Fruit fly (Drosophila melanogaster) whole organism, embryonic: ENCODE measurements around the gene CG6000.
A peak's percentile ranks its signal among the peaks of the same experiment; 100 is the strongest.

Experiments
- Abd-B ChIP-seq: fragments of 200-800 bp; sonication (Bioruptor generic); optimal IDR thresholded peaks from 2 replicates; lab custom pipeline; 2018; ENCODE audit warnings: missing biosample characterization, mild to moderate bottlenecking, missing genetic modification characterization, moderate library complexity
- Atf6 ChIP-seq: fragments of 200-800 bp; sonication (Bioruptor generic); IDR thresholded peaks from 2 replicates; pipeline ENCODE4 v1.3.6; 2022; ENCODE audit warnings: missing biosample characterization, missing genetic modification characterization
- Bdp1 ChIP-seq: fragments of 200-800 bp; sonication (Bioruptor generic); optimal IDR thresholded peaks from 3 replicates; lab custom pipeline; 2016; ENCODE audit warnings: missing biosample characterization, missing genetic modification characterization
- Blimp-1 ChIP-seq: fragments of 200-800 bp; sonication (Bioruptor generic); optimal IDR thresholded peaks from 3 replicates; lab custom pipeline; 2018; ENCODE audit warnings: missing biosample characterization, missing genetic modification characterization, mild to moderate bottlenecking, moderate library complexity, missing genetic modification reagents
- Bteb2 ChIP-seq: fragments of 200-800 bp; sonication (Bioruptor generic); optimal IDR thresholded peaks from 2 replicates; lab custom pipeline; 2016; ENCODE audit warnings: missing biosample characterization, missing genetic modification characterization
- CG10654 ChIP-seq: fragments of 200-800 bp; sonication (Bioruptor generic); optimal IDR thresholded peaks from 2 replicates; lab custom pipeline; 2016; ENCODE audit warnings: missing biosample characterization, missing genetic modification characterization
- CG13424 ChIP-seq: fragments of 200-800 bp; sonication (Bioruptor generic); optimal IDR thresholded peaks from 2 replicates; lab custom pipeline; 2019; ENCODE audit warnings: missing biosample characterization, mild to moderate bottlenecking, missing genetic modification characterization, moderate library complexity
- CG13624 ChIP-seq: fragments of 200-800 bp; sonication (Bioruptor generic); optimal IDR thresholded peaks from 2 replicates; lab custom pipeline; 2016; ENCODE audit warnings: missing biosample characterization, missing genetic modification characterization
- CG14014 ChIP-seq: fragments of 200-800 bp; sonication (Bioruptor generic); IDR thresholded peaks from 2 replicates; pipeline ENCODE4 v1.3.6; 2022; ENCODE audit warnings: missing biosample characterization, missing genetic modification characterization
- CG15269 ChIP-seq: fragments of 200-800 bp; sonication (Bioruptor generic); optimal IDR thresholded peaks from 2 replicates; lab custom pipeline; 2018; ENCODE audit warnings: missing biosample characterization, mild to moderate bottlenecking, missing genetic modification characterization, moderate library complexity
- CG16815 ChIP-seq: fragments of 200-800 bp; sonication (Bioruptor generic); optimal IDR thresholded peaks from 3 replicates; lab custom pipeline; 2017; ENCODE audit warnings: missing biosample characterization, mild to moderate bottlenecking, missing genetic modification characterization
- CG17328 ChIP-seq: fragments of 200-800 bp; sonication (Bioruptor generic); IDR thresholded peaks from 2 replicates; pipeline ENCODE4 v1.3.6; 2022; ENCODE audit warnings: missing biosample characterization, missing genetic modification characterization
- CG17361 ChIP-seq: fragments of 200-800 bp; sonication (Bioruptor generic); IDR thresholded peaks from 3 replicates; pipeline ENCODE4 v1.3.6; 2022; ENCODE audit warnings: missing biosample characterization, missing genetic modification characterization
- CG17385 ChIP-seq: fragments of 200-800 bp; sonication (Bioruptor generic); optimal IDR thresholded peaks from 3 replicates; lab custom pipeline; 2018; ENCODE audit warnings: missing biosample characterization, mild to moderate bottlenecking, missing genetic modification characterization
- CG2120 ChIP-seq: fragments of 200-800 bp; sonication (Bioruptor generic); optimal IDR thresholded peaks from 3 replicates; lab custom pipeline; 2016; ENCODE audit warnings: missing biosample characterization, missing genetic modification characterization
- CG30431 ChIP-seq: fragments of 200-800 bp; sonication (Bioruptor generic); optimal IDR thresholded peaks from 2 replicates; lab custom pipeline; 2017; ENCODE audit warnings: missing biosample characterization, missing genetic modification characterization
- CG32532 ChIP-seq: fragments of 200-800 bp; sonication (Bioruptor generic); IDR thresholded peaks from 2 replicates; pipeline ENCODE4 v1.3.6; 2022; ENCODE audit warnings: missing biosample characterization, missing genetic modification characterization
- CG34224 ChIP-seq: fragments of 200-800 bp; sonication (Bioruptor generic); IDR thresholded peaks from 3 replicates; pipeline ENCODE4 v1.3.6; 2022; ENCODE audit warnings: missing biosample characterization, missing genetic modification characterization; ENCODE audit not compliant: partially characterized antibody
- CG6854 ChIP-seq: fragments of 200-800 bp; sonication (Bioruptor generic); optimal IDR thresholded peaks from 3 replicates; lab custom pipeline; 2017; ENCODE audit warnings: missing biosample characterization, mild to moderate bottlenecking, missing genetic modification characterization
- CG7987 ChIP-seq: fragments of 200-800 bp; sonication (Bioruptor generic); optimal IDR thresholded peaks from 2 replicates; lab custom pipeline; 2018; ENCODE audit warnings: missing biosample characterization, mild to moderate bottlenecking, missing genetic modification characterization, moderate library complexity
- CG9609 ChIP-seq: fragments of 200-800 bp; sonication (Bioruptor generic); optimal IDR thresholded peaks from 3 replicates; lab custom pipeline; 2016; ENCODE audit warnings: missing biosample characterization, missing genetic modification characterization
- CkIIα-i1 ChIP-seq: fragments of 200-800 bp; sonication (Bioruptor generic); IDR thresholded peaks from 2 replicates; pipeline ENCODE4 v1.3.6; 2022; ENCODE audit warnings: missing biosample characterization, missing genetic modification characterization
- Dek ChIP-seq: fragments of 200-800 bp; sonication (Bioruptor generic); optimal IDR thresholded peaks from 3 replicates; lab custom pipeline; 2019; ENCODE audit warnings: missing biosample characterization, mild to moderate bottlenecking, missing genetic modification characterization, moderate library complexity
- Doc3 ChIP-seq: fragments of 200-800 bp; sonication (Bioruptor generic); IDR thresholded peaks from 3 replicates; pipeline ENCODE4 v1.3.6; 2022; ENCODE audit warnings: missing biosample characterization, missing genetic modification characterization; ENCODE audit not compliant: partially characterized antibody
- HHEX ChIP-seq: fragments of 200-800 bp; sonication (Bioruptor generic); optimal IDR thresholded peaks from 3 replicates; lab custom pipeline; 2017; ENCODE audit warnings: missing biosample characterization, mild to moderate bottlenecking, missing genetic modification characterization, missing genetic modification reagents
- HLH54F ChIP-seq: fragments of 200-800 bp; sonication (Bioruptor generic); optimal IDR thresholded peaks from 3 replicates; lab custom pipeline; 2016; ENCODE audit warnings: missing biosample characterization, missing genetic modification characterization
- Hmr ChIP-seq: fragments of 200-800 bp; sonication (Bioruptor generic); optimal IDR thresholded peaks from 3 replicates; lab custom pipeline; 2017; ENCODE audit warnings: mild to moderate bottlenecking, missing biosample characterization, missing genetic modification reagents, missing genetic modification characterization
- Lhr ChIP-seq: fragments of 200-800 bp; sonication (Bioruptor generic); optimal IDR thresholded peaks from 3 replicates; lab custom pipeline; 2017; ENCODE audit warnings: mild to moderate bottlenecking, missing biosample characterization, missing genetic modification reagents, missing genetic modification characterization
- NC2α ChIP-seq: fragments of 200-800 bp; sonication (Bioruptor generic); optimal IDR thresholded peaks from 2 replicates; lab custom pipeline; 2016; ENCODE audit warnings: missing biosample characterization, missing genetic modification characterization
- Spps ChIP-seq: fragments of 200-800 bp; sonication (Bioruptor generic); optimal IDR thresholded peaks from 2 replicates; lab custom pipeline; 2018; ENCODE audit warnings: missing biosample characterization, mild to moderate bottlenecking, missing genetic modification characterization
- Xbp1 ChIP-seq: fragments of 200-800 bp; sonication (Bioruptor generic); optimal IDR thresholded peaks from 3 replicates; lab custom pipeline; 2016; ENCODE audit warnings: missing biosample characterization, mild to moderate bottlenecking, missing genetic modification characterization
- ara ChIP-seq: fragments of 200-800 bp; sonication (Bioruptor generic); IDR thresholded peaks from 2 replicates; pipeline ENCODE4 v1.3.6; 2022; ENCODE audit warnings: missing biosample characterization, missing genetic modification characterization
- bab2 ChIP-seq: fragments of 200-800 bp; sonication (Bioruptor generic); optimal IDR thresholded peaks from 2 replicates; lab custom pipeline; 2016; ENCODE audit warnings: missing biosample characterization, missing genetic modification characterization
- ci ChIP-seq: fragments of 200-800 bp; sonication (Bioruptor generic); IDR thresholded peaks from 3 replicates; pipeline ENCODE4 v1.3.6; 2022; ENCODE audit warnings: missing biosample characterization, missing genetic modification characterization
- cwo ChIP-seq: fragments of 200-800 bp; sonication (Bioruptor generic); optimal IDR thresholded peaks from 3 replicates; lab custom pipeline; 2017; ENCODE audit warnings: missing biosample characterization, missing genetic modification characterization, mild to moderate bottlenecking, moderate library complexity, missing genetic modification reagents
- dmrt99B ChIP-seq: fragments of 200-800 bp; sonication (Bioruptor generic); optimal IDR thresholded peaks from 2 replicates; lab custom pipeline; 2018; ENCODE audit warnings: missing biosample characterization, mild to moderate bottlenecking, missing genetic modification characterization, moderate library complexity
- dpn ChIP-seq, 2 experiments: fragments of 200-800 bp; sonication (Bioruptor generic); optimal IDR thresholded peaks; 3 replicates each; lab custom pipeline; 2016; ENCODE audit warnings: missing biosample characterization in 2 of 2, missing genetic modification characterization in 2 of 2
- dysf ChIP-seq: fragments of 200-800 bp; sonication (Bioruptor generic); IDR thresholded peaks from 3 replicates; pipeline ENCODE4 v1.3.6; 2022; ENCODE audit warnings: missing biosample characterization, missing genetic modification characterization
- grau ChIP-seq: fragments of 200-800 bp; optimal IDR thresholded peaks from 3 replicates; lab custom pipeline; 2019; ENCODE audit warnings: missing biosample characterization, mild to moderate bottlenecking, missing genetic modification characterization, moderate library complexity
- gro ChIP-seq: fragments of 200-800 bp; sonication (Bioruptor generic); optimal IDR thresholded peaks from 2 replicates; lab custom pipeline; 2016; ENCODE audit warnings: missing biosample characterization, missing genetic modification characterization
- lola ChIP-seq, 3 experiments: fragments of >200 bp in 2 of 3; fragments of 200-800 bp in 1 of 3; sonication (Bioruptor generic) in 1 of 3; optimal IDR thresholded peaks; 2 replicates each; lab custom pipeline; 2017 to 2019; ENCODE audit warnings: missing biosample characterization in 3 of 3, missing genetic modification characterization in 3 of 3, mild to moderate bottlenecking in 1 of 3, moderate library complexity in 1 of 3
- maf-S ChIP-seq: fragments of 200-800 bp; sonication (Bioruptor generic); optimal IDR thresholded peaks from 2 replicates; lab custom pipeline; 2016; ENCODE audit warnings: missing biosample characterization, missing genetic modification characterization
- pan ChIP-seq, 4 experiments: fragments of >200 bp in 3 of 4; fragments of 200-800 bp in 1 of 4; sonication (Bioruptor generic) in 1 of 4; optimal IDR thresholded peaks in 3 of 4; IDR thresholded peaks in 1 of 4; 2 replicates each; pipeline versions ENCODE4 v1.3.6 to Lab custom; 2017 to 2022; ENCODE audit warnings: missing biosample characterization in 2 of 4, missing genetic modification characterization in 2 of 4, mixed read lengths in 1 of 4
- pho ChIP-seq: fragments of 200-800 bp; sonication (Bioruptor generic); optimal IDR thresholded peaks from 2 replicates; lab custom pipeline; 2016; ENCODE audit warnings: missing biosample characterization, missing genetic modification characterization
- prd ChIP-seq, 3 experiments: fragments of >200 bp in 2 of 3; fragments of 200-800 bp in 1 of 3; sonication (Bioruptor generic) in 1 of 3; optimal IDR thresholded peaks in 2 of 3; IDR thresholded peaks in 1 of 3; 2 replicates in 2 of 3; 3 replicates in 1 of 3; pipeline versions ENCODE4 v1.3.6 to Lab custom; 2017 to 2022; ENCODE audit warnings: missing biosample characterization in 1 of 3, missing genetic modification characterization in 1 of 3
- pum ChIP-seq: fragments of 200-800 bp; sonication (Bioruptor generic); optimal IDR thresholded peaks from 2 replicates; lab custom pipeline; 2016; ENCODE audit warnings: missing biosample characterization, missing genetic modification characterization
- sisA ChIP-seq: fragments of 200-800 bp; sonication (Bioruptor generic); IDR thresholded peaks from 2 replicates; pipeline ENCODE4 v1.3.6; 2022; ENCODE audit warnings: missing biosample characterization, missing genetic modification characterization
- tap ChIP-seq: fragments of 200-800 bp; optimal IDR thresholded peaks from 3 replicates; lab custom pipeline; 2019; ENCODE audit warnings: missing biosample characterization, mild to moderate bottlenecking, missing genetic modification characterization, moderate library complexity
- unpg ChIP-seq: fragments of 200-800 bp; sonication (Bioruptor generic); optimal IDR thresholded peaks from 3 replicates; lab custom pipeline; 2018; ENCODE audit warnings: missing biosample characterization, mild to moderate bottlenecking, missing genetic modification characterization, moderate library complexity

The CG6000 gene

dm6 chr3R:24100717-24101116 is 46.5 kb downstream of the CG6000 start (continued):
- no peak for TF ChIP-seq prd (optimal IDR thresholded peaks at IDR 0.05; lab: Kevin White, UChicago)
- peak; percentile 37; the same call in 2 of the 3 replicates for TF ChIP-seq prd (GFP tag; IDR thresholded peaks at IDR 0.05; lab: Robert Waterston, UW)
- peak; percentile 40; the same call in 1 of the 2 replicates for TF ChIP-seq Atf6 (GFP tag; lab: Robert Waterston, UW)
- TF ChIP-seq grau, result peak; percentile 34
- TF ChIP-seq NC2α (GFP tag; lab: Kevin White, UChicago), result no peak
- peak; percentile 35 for TF ChIP-seq Hmr (GFP tag; lab: Kevin White, UChicago)
- peak; percentile 40; the same call in 1 of the 2 replicates for TF ChIP-seq sisA (GFP tag; lab: Robert Waterston, UW)
- peak; percentile 65 for TF ChIP-seq CG32532
- TF ChIP-seq Dek (tag; lab: Kevin White, UChicago), result peak; percentile 8
- TF ChIP-seq CG17361, result 0 out of 3 replicates have a peak, but pooled peaks have one; percentile 21
- peak; percentile 49 for TF ChIP-seq dmrt99B
- TF ChIP-seq Abd-B (GFP tag; lab: Kevin White, UChicago), result peak; percentile 21
- no peak for TF ChIP-seq CG16815 (GFP tag; lab: Kevin White, UChicago)
- TF ChIP-seq CG14014 (GFP tag; lab: Robert Waterston, UW), result 0 out of 2 replicates have a peak, but pooled peaks have one; percentile 12
- TF ChIP-seq ara (GFP tag; lab: Robert Waterston, UW), result no peak
- TF ChIP-seq CG17385 (GFP tag; lab: Kevin White, UChicago), result peak; percentile 3
- no peak for TF ChIP-seq pan (optimal IDR thresholded peaks at IDR 0.05; lab: Kevin White, UChicago)
- TF ChIP-seq pan (GFP tag; optimal IDR thresholded peaks at IDR 0.05 in 1 of 2, IDR thresholded peaks at IDR 0.05 in 1 of 2), result peak in 1 of 2 experiments; percentile 27
- TF ChIP-seq cwo (GFP tag; lab: Kevin White, UChicago), result no peak
- peak; percentile 52 for TF ChIP-seq gro (GFP tag; lab: Kevin White, UChicago)
- TF ChIP-seq Doc3 (GFP tag; lab: Robert Waterston, UW), result no peak
- no peak for TF ChIP-seq CG30431 (GFP tag; lab: Kevin White, UChicago)
- TF ChIP-seq tap (tag; lab: Kevin White, UChicago), result no peak
- TF ChIP-seq CG2120 (GFP tag; lab: Kevin White, UChicago), result peak; percentile 56
- peak; percentile 9 for TF ChIP-seq CG13424
- TF ChIP-seq pho (GFP tag; lab: Kevin White, UChicago), result peak; percentile 25
- peak; percentile 46 for TF ChIP-seq Xbp1 (GFP tag; lab: Kevin White, UChicago)
- TF ChIP-seq CG9609 (GFP tag; lab: Kevin White, UChicago), result peak; percentile 3
- peak; percentile 55; the same call in 2 of the 3 replicates for TF ChIP-seq dysf (GFP tag; lab: Robert Waterston, UW)
- no peak for TF ChIP-seq CG34224 (GFP tag; lab: Robert Waterston, UW)
- TF ChIP-seq ci (GFP tag; lab: Robert Waterston, UW), result peak; percentile 35; the same call in 1 of the 3 replicates
- no peak for TF ChIP-seq CG10654
- TF ChIP-seq Spps (tag; lab: Kevin White, UChicago), result no peak
- peak; percentile 6 for TF ChIP-seq HLH54F (GFP tag; lab: Kevin White, UChicago)
- TF ChIP-seq CG15269, result peak; percentile 57
- TF ChIP-seq unpg (GFP tag; lab: Kevin White, UChicago), result peak; percentile 27
- peak in 1 of 2 experiments; percentile 15 for TF ChIP-seq dpn (GFP tag; optimal IDR thresholded peaks at IDR 0.05; lab: Kevin White, UChicago)
- peak; percentile 2 for TF ChIP-seq Blimp-1 (GFP tag; lab: Kevin White, UChicago)
- TF ChIP-seq maf-S (GFP tag; lab: Kevin White, UChicago), result no peak
- no peak for TF ChIP-seq CG17328 (GFP tag; lab: Robert Waterston, UW)
- no peak for TF ChIP-seq Lhr (GFP tag; lab: Kevin White, UChicago)
- no peak for TF ChIP-seq lola (GFP tag; optimal IDR thresholded peaks at IDR 0.05; lab: Kevin White, UChicago)
- no peak for TF ChIP-seq CkIIα-i1 (GFP tag; lab: Robert Waterston, UW)
- no peak for TF ChIP-seq Bteb2
- no peak for TF ChIP-seq HHEX
- TF ChIP-seq Bdp1 (GFP tag; lab: Kevin White, UChicago), result no peak
- TF ChIP-seq pum, result no peak
- no peak for TF ChIP-seq CG7987 (GFP tag; lab: Kevin White, UChicago)
- no peak for TF ChIP-seq CG6854
- TF ChIP-seq bab2, result peak; percentile 0
- peak; percentile 29 for TF ChIP-seq CG13624 (GFP tag; lab: Kevin White, UChicago)
